Worm (Caenorhabditis elegans): ENCODE data around the gene Y105C5B.1413.
"Not testable (repeated sequence)": the region's sequence is repeated elsewhere in the genome, so short reads cannot be mapped to it uniquely, and the experiment has no call there.

Gene Y105C5B.1413

ce11 chrIV:16168702-16169440 lies 15.6 kb downstream of the Y105C5B.1413 start:
- TF ChIP-seq fkh-10 (GFP tag; optimal IDR thresholded peaks at IDR 0.05) (no peak), efl-1 (optimal IDR thresholded peaks at IDR 0.05) (no peak), efl-1 (GFP tag; optimal IDR thresholded peaks at IDR 0.05 in 1 of 2) (peak in 1 of 2 experiments; percentile 10), nhr-85 (tag) (no peak), lin-35 (GFP tag; optimal IDR thresholded peaks at IDR 0.05) (peak in 1 of 2 experiments; percentile 4), rnt-1 (tag; optimal IDR thresholded peaks at IDR 0.05) (no peak), ces-1 (GFP tag; optimal IDR thresholded peaks at IDR 0.05) (no peak), mdl-1 (tag; optimal IDR thresholded peaks at IDR 0.05) (no peak)

- peak; percentile 6 for TF ChIP-seq nhr-85 (tag)
- peak; percentile 3 for TF ChIP-seq nhr-71 (tag; optimal IDR thresholded peaks at IDR 0.05)
- no peak for TF ChIP-seq snu-23 (GFP tag; optimal IDR thresholded peaks at IDR 0.05)
- TF ChIP-seq fkh-10 (GFP tag; optimal IDR thresholded peaks at IDR 0.05): no peak
- peak; percentile 17 for TF ChIP-seq nhr-90 (tag; optimal IDR thresholded peaks at IDR 0.05; ENCODE audit: poor library complexity)
- TF ChIP-seq grh-1 (GFP tag; IDR thresholded peaks at IDR 0.05): 0 out of 2 replicates have a peak, but pooled peaks have one; percentile 17
- TF ChIP-seq C34B4.2 (tag; optimal IDR thresholded peaks at IDR 0.05): no peak
- TF ChIP-seq efl-1 (optimal IDR thresholded peaks at IDR 0.05): no peak
- TF ChIP-seq efl-1 (GFP tag; optimal IDR thresholded peaks at IDR 0.05 in 1 of 2): peak in 1 of 2 experiments; percentile 77
- no peak for TF ChIP-seq unc-30 (tag; optimal IDR thresholded peaks at IDR 0.05)
- TF ChIP-seq lin-35 (GFP tag; optimal IDR thresholded peaks at IDR 0.05): peak in 1 of 2 experiments; percentile 14
- TF ChIP-seq tbx-2 (tag; optimal IDR thresholded peaks at IDR 0.05): no peak
Observed at ce11 chrIV:16167941-16168340, 16.5 kb downstream of the Y105C5B.1413 start.

- peak; percentile 44 for TF ChIP-seq elt-2 (tag; optimal IDR thresholded peaks at IDR 0.05)
- TF ChIP-seq nhr-90 (tag; optimal IDR thresholded peaks at IDR 0.05; ENCODE audit: poor library complexity): peak; percentile 41
- TF ChIP-seq lin-35 (GFP tag; optimal IDR thresholded peaks at IDR 0.05): peak in 1 of 2 experiments; percentile 29
- peak; percentile 13 for TF ChIP-seq lir-3 (tag; optimal IDR thresholded peaks at IDR 0.05; ENCODE audit: poor library complexity)
- TF ChIP-seq efl-1 (optimal IDR thresholded peaks at IDR 0.05): not testable (repeated sequence)
- TF ChIP-seq efl-1 (GFP tag; optimal IDR thresholded peaks at IDR 0.05 in 1 of 2): peak in 1 of 2 experiments; percentile 29
- TF ChIP-seq ama-1 (optimal IDR thresholded peaks at IDR 0.05): peak; percentile 50
- peak; percentile 32 for TF ChIP-seq nhr-47 (tag; optimal IDR thresholded peaks at IDR 0.05)
- TF ChIP-seq lsy-2 (tag; optimal IDR thresholded peaks at IDR 0.05): peak in 1 of 2 experiments; percentile 12
Observed at ce11 chrIV:16167331-16167730, 17.1 kb downstream of the Y105C5B.1413 start.

ce11 chrIV:16147055-16147454 lies 37.4 kb downstream of the Y105C5B.1413 start, which contains the start of gene Y105C5B.25:
Y105C5B.25 (minus strand) TSS chrIV:16147155.
- TF ChIP-seq alr-1 (tag; optimal IDR thresholded peaks at IDR 0.05; ENCODE audit: borderline replicate concordance) (no peak), tbx-2 (tag; optimal IDR thresholded peaks at IDR 0.05) (no peak), lin-35 (GFP tag; optimal IDR thresholded peaks at IDR 0.05) (no peak), nhr-12 (tag; optimal IDR thresholded peaks at IDR 0.05) (no peak), mab-9 (GFP tag; IDR thresholded peaks at IDR 0.05) (no peak), Y116A8C.19 (tag; optimal IDR thresholded peaks at IDR 0.05; ENCODE audit: borderline replicate concordance) (no peak), unc-130 (tag; optimal IDR thresholded peaks at IDR 0.05) (no peak), ceh-88 (GFP tag; IDR thresholded peaks at IDR 0.05) (no peak), hlh-4 (tag; optimal IDR thresholded peaks at IDR 0.05) (no peak), ceh-63 (GFP tag; optimal IDR thresholded peaks at IDR 0.05) (no peak), nhr-84 (tag; optimal IDR thresholded peaks at IDR 0.05) (no peak), aha-1 (tag; optimal IDR thresholded peaks at IDR 0.05) (no peak), elt-2 (tag; optimal IDR thresholded peaks at IDR 0.05) (no peak), mef-2 (tag; optimal IDR thresholded peaks at IDR 0.05) (no peak), C16A3.4 (tag; optimal IDR thresholded peaks at IDR 0.05) (no peak)

- TF ChIP-seq vab-15 (tag; optimal IDR thresholded peaks at IDR 0.05) (no peak), nhr-237 (tag; optimal IDR thresholded peaks at IDR 0.05) (no peak), lin-14 (GFP tag; optimal IDR thresholded peaks at IDR 0.05) (no peak), nhr-19 (GFP tag; conservative IDR thresholded peaks at IDR 0.05) (no peak)
Observed at ce11 chrIV:16146063-16146462, 38.4 kb downstream of the Y105C5B.1413 start.
